Fruit fly (Drosophila melanogaster) whole organism, embryonic: ENCODE measurements around the gene erm.

Source experiments
- Bteb2 ChIP-seq: fragments of 200-800 bp; sonication (Bioruptor generic); optimal IDR thresholded peaks from 2 replicates; lab custom pipeline; 2016; ENCODE audit warnings: missing biosample characterization, missing genetic modification characterization
- CG10431 ChIP-seq: fragments of 200-800 bp; sonication (Bioruptor generic); optimal IDR thresholded peaks from 3 replicates; lab custom pipeline; 2018; ENCODE audit warnings: missing biosample characterization, mild to moderate bottlenecking, missing genetic modification characterization
- CG12104 ChIP-seq: fragments of 200-800 bp; sonication (Bioruptor generic); optimal IDR thresholded peaks from 3 replicates; lab custom pipeline; 2016; ENCODE audit warnings: missing biosample characterization, missing genetic modification characterization
- CG12769 ChIP-seq: fragments of 200-800 bp; sonication (Bioruptor generic); optimal IDR thresholded peaks from 2 replicates; lab custom pipeline; 2019; ENCODE audit warnings: missing biosample characterization, mild to moderate bottlenecking, missing genetic modification characterization, moderate library complexity
- CG14014 ChIP-seq: fragments of 200-800 bp; sonication (Bioruptor generic); IDR thresholded peaks from 2 replicates; pipeline ENCODE4 v1.3.6; 2022; ENCODE audit warnings: missing biosample characterization, missing genetic modification characterization
- CG1832 ChIP-seq: fragments of 200-800 bp; sonication (Bioruptor generic); optimal IDR thresholded peaks from 2 replicates; lab custom pipeline; 2017; ENCODE audit warnings: missing biosample characterization, mild to moderate bottlenecking, missing genetic modification characterization, inconsistent platforms
- CG2678 ChIP-seq: fragments of 200-800 bp; sonication (Bioruptor generic); optimal IDR thresholded peaks from 3 replicates; lab custom pipeline; 2019; ENCODE audit warnings: missing biosample characterization, mild to moderate bottlenecking, missing genetic modification characterization, moderate library complexity
- CG3065 ChIP-seq: fragments of 200-800 bp; sonication (Bioruptor generic); optimal IDR thresholded peaks from 2 replicates; lab custom pipeline; 2016; ENCODE audit warnings: missing biosample characterization, missing genetic modification characterization
- CG4707 ChIP-seq: fragments of 200-800 bp; sonication (Bioruptor generic); optimal IDR thresholded peaks from 2 replicates; lab custom pipeline; 2018; ENCODE audit warnings: missing biosample characterization, mild to moderate bottlenecking, missing genetic modification characterization, moderate library complexity
- CG6683 ChIP-seq: fragments of 200-800 bp; sonication (Bioruptor generic); optimal IDR thresholded peaks from 2 replicates; lab custom pipeline; 2017; ENCODE audit warnings: missing biosample characterization, mild to moderate bottlenecking, missing genetic modification characterization, missing genetic modification reagents
- CG7357 ChIP-seq: fragments of 200-800 bp; sonication (Bioruptor generic); IDR thresholded peaks from 3 replicates; pipeline ENCODE4 v1.3.6; 2022; ENCODE audit warnings: missing biosample characterization, missing genetic modification characterization
- CG7928 ChIP-seq: fragments of 200-800 bp; sonication (Bioruptor generic); optimal IDR thresholded peaks from 2 replicates; lab custom pipeline; 2017; ENCODE audit warnings: missing biosample characterization, mild to moderate bottlenecking, missing genetic modification characterization
- CG8089 ChIP-seq: fragments of 200-800 bp; sonication (Bioruptor generic); optimal IDR thresholded peaks from 3 replicates; lab custom pipeline; 2016; ENCODE audit warnings: missing biosample characterization, missing genetic modification characterization
- CG8478 ChIP-seq: fragments of >200 bp; optimal IDR thresholded peaks from 2 replicates; lab custom pipeline; 2018
- CG8765 ChIP-seq: fragments of 200-800 bp; sonication (Bioruptor generic); IDR thresholded peaks from 2 replicates; pipeline ENCODE4 v1.3.6; 2022; ENCODE audit warnings: missing biosample characterization, missing genetic modification characterization
- CG8944 ChIP-seq: fragments of 200-800 bp; sonication (Bioruptor generic); optimal IDR thresholded peaks from 3 replicates; lab custom pipeline; 2016; ENCODE audit warnings: missing biosample characterization, missing genetic modification characterization
- CG9797 ChIP-seq: fragments of 200-800 bp; sonication (Bioruptor generic); optimal IDR thresholded peaks from 3 replicates; lab custom pipeline; 2018; ENCODE audit warnings: missing biosample characterization, mild to moderate bottlenecking, missing genetic modification characterization
- CrebB ChIP-seq: fragments of 200-800 bp; sonication (Bioruptor generic); optimal IDR thresholded peaks from 3 replicates; lab custom pipeline; 2018; ENCODE audit warnings: missing biosample characterization, mild to moderate bottlenecking, missing genetic modification characterization
- Doc2 ChIP-seq: fragments of 200-800 bp; sonication (Bioruptor generic); IDR thresholded peaks from 2 replicates; pipeline ENCODE4 v1.3.6; 2022; ENCODE audit warnings: missing biosample characterization, missing genetic modification characterization
- Doc3 ChIP-seq: fragments of 200-800 bp; sonication (Bioruptor generic); IDR thresholded peaks from 3 replicates; pipeline ENCODE4 v1.3.6; 2022; ENCODE audit warnings: missing biosample characterization, missing genetic modification characterization; ENCODE audit not compliant: partially characterized antibody
- Dref ChIP-seq: fragments of 200-800 bp; sonication (Bioruptor generic); IDR thresholded peaks from 2 replicates; pipeline ENCODE4 v1.3.6; 2022; ENCODE audit warnings: missing biosample characterization, missing genetic modification characterization
- Fer2 ChIP-seq: fragments of 200-800 bp; sonication (Bioruptor generic); optimal IDR thresholded peaks from 2 replicates; lab custom pipeline; 2018; ENCODE audit warnings: missing biosample characterization, mild to moderate bottlenecking, missing genetic modification characterization, moderate library complexity
- HLH54F ChIP-seq: fragments of 200-800 bp; sonication (Bioruptor generic); optimal IDR thresholded peaks from 3 replicates; lab custom pipeline; 2016; ENCODE audit warnings: missing biosample characterization, missing genetic modification characterization
- Meics ChIP-seq: fragments of 200-800 bp; sonication (Bioruptor generic); optimal IDR thresholded peaks from 2 replicates; lab custom pipeline; 2017; ENCODE audit warnings: missing biosample characterization, mild to moderate bottlenecking, missing genetic modification characterization
- Scr ChIP-seq: fragments of 200-800 bp; sonication (Bioruptor generic); IDR thresholded peaks from 2 replicates; pipeline ENCODE4 v1.3.6; 2022; ENCODE audit warnings: missing biosample characterization, missing genetic modification characterization; ENCODE audit not compliant: partially characterized antibody
- Side ChIP-seq: fragments of 200-800 bp; sonication (Bioruptor generic); optimal IDR thresholded peaks from 2 replicates; lab custom pipeline; 2016; ENCODE audit warnings: missing biosample characterization, missing genetic modification characterization
- Sox102F ChIP-seq: fragments of 200-800 bp; sonication (Bioruptor generic); optimal IDR thresholded peaks from 2 replicates; lab custom pipeline; 2018; ENCODE audit warnings: missing biosample characterization, mild to moderate bottlenecking, missing genetic modification characterization, moderate library complexity
- amos ChIP-seq: fragments of 200-800 bp; sonication (Bioruptor generic); IDR thresholded peaks from 2 replicates; pipeline ENCODE4 v1.3.6; 2022; ENCODE audit warnings: missing biosample characterization, missing genetic modification characterization; ENCODE audit not compliant: partially characterized antibody
- aop ChIP-seq: fragments of 200-800 bp; sonication (Bioruptor generic); IDR thresholded peaks from 2 replicates; pipeline ENCODE4 v1.3.6; 2022; ENCODE audit warnings: missing biosample characterization, missing genetic modification characterization
- ase ChIP-seq: fragments of 200-800 bp; sonication (Bioruptor generic); IDR thresholded peaks from 3 replicates; pipeline ENCODE4 v1.3.6; 2022; ENCODE audit warnings: missing biosample characterization, missing genetic modification characterization
- corto ChIP-seq: fragments of 200-800 bp; sonication (Bioruptor generic); optimal IDR thresholded peaks from 2 replicates; lab custom pipeline; 2016; ENCODE audit warnings: missing biosample characterization, mild to moderate bottlenecking, missing genetic modification characterization, moderate library complexity
- crp ChIP-seq, 2 experiments: fragments of 200-800 bp; sonication (Bioruptor generic); optimal IDR thresholded peaks; 2 replicates in 1 of 2; 3 replicates in 1 of 2; lab custom pipeline; 2017; ENCODE audit warnings: missing biosample characterization in 2 of 2, missing genetic modification characterization in 2 of 2, mild to moderate bottlenecking in 1 of 2, moderate library complexity in 1 of 2
- dimm ChIP-seq: fragments of 200-800 bp; sonication (Bioruptor generic); IDR thresholded peaks from 2 replicates; pipeline ENCODE4 v1.3.6; 2022; ENCODE audit warnings: missing biosample characterization, missing genetic modification characterization
- dmrt11E ChIP-seq: fragments of 200-800 bp; sonication (Bioruptor generic); optimal IDR thresholded peaks from 3 replicates; lab custom pipeline; 2018; ENCODE audit warnings: missing biosample characterization, mild to moderate bottlenecking, missing genetic modification characterization, moderate library complexity
- ems ChIP-seq: fragments of 200-800 bp; sonication (Bioruptor generic); optimal IDR thresholded peaks from 3 replicates; lab custom pipeline; 2016; ENCODE audit warnings: missing biosample characterization, missing genetic modification characterization
- fd102C ChIP-seq: fragments of 200-800 bp; sonication (Bioruptor generic); optimal IDR thresholded peaks from 2 replicates; lab custom pipeline; 2018; ENCODE audit warnings: missing biosample characterization, mild to moderate bottlenecking, missing genetic modification characterization, moderate library complexity
- fd64A ChIP-seq: fragments of 200-800 bp; sonication (Bioruptor generic); optimal IDR thresholded peaks from 3 replicates; lab custom pipeline; 2018; ENCODE audit warnings: missing biosample characterization, mild to moderate bottlenecking, missing genetic modification characterization
- fd96Cb ChIP-seq: fragments of 200-800 bp; sonication (Bioruptor generic); optimal IDR thresholded peaks from 2 replicates; lab custom pipeline; 2018; ENCODE audit warnings: missing biosample characterization, mild to moderate bottlenecking, missing genetic modification characterization, moderate library complexity
- gt ChIP-seq: fragments of 200-800 bp; sonication (Bioruptor generic); IDR thresholded peaks from 2 replicates; pipeline ENCODE4 v1.3.6; 2022; ENCODE audit warnings: missing biosample characterization, missing genetic modification characterization
- her ChIP-seq: fragments of 200-800 bp; sonication (Bioruptor generic); optimal IDR thresholded peaks from 2 replicates; lab custom pipeline; 2016; ENCODE audit warnings: missing biosample characterization, missing genetic modification characterization
- jumu ChIP-seq: fragments of 200-800 bp; sonication (Bioruptor generic); optimal IDR thresholded peaks from 3 replicates; lab custom pipeline; 2016; ENCODE audit warnings: missing biosample characterization, missing genetic modification characterization
- lilli ChIP-seq: fragments of 200-800 bp; sonication (Bioruptor generic); optimal IDR thresholded peaks from 3 replicates; lab custom pipeline; 2016; ENCODE audit warnings: missing biosample characterization, missing genetic modification characterization
- lov ChIP-seq, 2 experiments: fragments of 200-800 bp in 1 of 2; fragments of >200 bp in 1 of 2; sonication (Bioruptor generic) in 1 of 2; IDR thresholded peaks in 1 of 2; optimal IDR thresholded peaks in 1 of 2; 2 replicates in 1 of 2; 3 replicates in 1 of 2; pipeline versions ENCODE4 v1.3.6 to Lab custom; 2017 to 2022; ENCODE audit warnings: missing biosample characterization in 1 of 2, missing genetic modification characterization in 1 of 2
- nom ChIP-seq: fragments of 200-800 bp; sonication (Bioruptor generic); optimal IDR thresholded peaks from 2 replicates; lab custom pipeline; 2017; ENCODE audit warnings: missing biosample characterization, missing genetic modification characterization, mild to moderate bottlenecking, moderate library complexity, missing genetic modification reagents
- p53 ChIP-seq: fragments of 200-800 bp; sonication (Bioruptor generic); optimal IDR thresholded peaks from 2 replicates; lab custom pipeline; 2016; ENCODE audit warnings: missing biosample characterization, missing genetic modification characterization
- sob ChIP-seq: fragments of 200-800 bp; sonication (Bioruptor generic); IDR thresholded peaks from 2 replicates; pipeline ENCODE4 v1.3.6; 2022; ENCODE audit warnings: missing biosample characterization, missing genetic modification characterization
- tap ChIP-seq: fragments of 200-800 bp; optimal IDR thresholded peaks from 3 replicates; lab custom pipeline; 2019; ENCODE audit warnings: missing biosample characterization, mild to moderate bottlenecking, missing genetic modification characterization, moderate library complexity
- wdn ChIP-seq: fragments of 200-800 bp; sonication (Bioruptor generic); IDR thresholded peaks from 2 replicates; pipeline ENCODE4 v1.3.6; 2022; ENCODE audit warnings: missing biosample characterization, missing genetic modification characterization

erm gene

dm6 chr2L:1986343-1987280 is 16.4 kb upstream of the erm start (continued):
- no peak for TF ChIP-seq crp (GFP tag; optimal IDR thresholded peaks at IDR 0.05; lab: Kevin White, UChicago)
- TF ChIP-seq Scr: no peak
- TF ChIP-seq CG7357 (GFP tag; lab: Robert Waterston, UW): no peak
- no peak for TF ChIP-seq Bteb2
- no peak for TF ChIP-seq fd64A
- peak; percentile 41 for TF ChIP-seq ems
- TF ChIP-seq p53 (GFP tag; lab: Kevin White, UChicago): no peak
- no peak for TF ChIP-seq CG8944 (GFP tag; lab: Kevin White, UChicago)
- no peak for TF ChIP-seq corto (GFP tag; lab: Kevin White, UChicago)
- no peak for TF ChIP-seq nom (GFP tag; lab: Kevin White, UChicago)
- no peak for TF ChIP-seq dimm (GFP tag; lab: Robert Waterston, UW)
- TF ChIP-seq tap (tag; lab: Kevin White, UChicago): no peak
- TF ChIP-seq CG12769 (tag; lab: Kevin White, UChicago): peak; percentile 47
- no peak for TF ChIP-seq lov (optimal IDR thresholded peaks at IDR 0.05; lab: Kevin White, UChicago)
- TF ChIP-seq lov (GFP tag; IDR thresholded peaks at IDR 0.05; lab: Robert Waterston, UW): no peak
- no peak for TF ChIP-seq dmrt11E
- peak; percentile 66 for TF ChIP-seq CG2678 (tag; lab: Kevin White, UChicago)
- TF ChIP-seq CG3065 (GFP tag; lab: Kevin White, UChicago): no peak
- no peak for TF ChIP-seq CrebB (tag; lab: Kevin White, UChicago)
- TF ChIP-seq CG12104 (GFP tag; lab: Kevin White, UChicago): no peak
- no peak for TF ChIP-seq amos
- TF ChIP-seq CG4707 (GFP tag; lab: Kevin White, UChicago): no peak
- no peak for TF ChIP-seq fd102C (GFP tag; lab: Kevin White, UChicago)
- TF ChIP-seq Doc2 (GFP tag; lab: Robert Waterston, UW): no peak
- TF ChIP-seq CG8765 (GFP tag; lab: Robert Waterston, UW): no peak
- TF ChIP-seq Sox102F (GFP tag; lab: Kevin White, UChicago): peak; percentile 55
- no peak for TF ChIP-seq ase
- TF ChIP-seq CG9797 (GFP tag; lab: Kevin White, UChicago): no peak
- no peak for TF ChIP-seq gt
- peak; percentile 44 for TF ChIP-seq Side (GFP tag; lab: Kevin White, UChicago)
- peak; percentile 72 for TF ChIP-seq lilli (GFP tag; lab: Kevin White, UChicago)
- no peak for TF ChIP-seq Dref
- TF ChIP-seq her: peak; percentile 58
- TF ChIP-seq aop (GFP tag; lab: Robert Waterston, UW): no peak
- TF ChIP-seq CG10431 (GFP tag; lab: Kevin White, UChicago): no peak
- TF ChIP-seq wdn (GFP tag; lab: Robert Waterston, UW): peak; percentile 28; the same call in 1 of the 2 replicates
- peak; percentile 25 for TF ChIP-seq jumu (GFP tag; lab: Kevin White, UChicago)
- peak; percentile 25 for TF ChIP-seq Fer2 (tag; lab: Kevin White, UChicago)
- no peak for TF ChIP-seq CG1832
- TF ChIP-seq fd96Cb (tag; lab: Kevin White, UChicago): peak; percentile 13
- no peak for TF ChIP-seq CG6683 (GFP tag; lab: Kevin White, UChicago)
- TF ChIP-seq CG8089 (GFP tag; lab: Kevin White, UChicago): no peak
- peak; percentile 80 for TF ChIP-seq Meics
- no peak for TF ChIP-seq CG8478 (lab: Kevin White, UChicago)
- TF ChIP-seq sob (GFP tag; lab: Robert Waterston, UW): peak; percentile 49
- peak; percentile 30 for TF ChIP-seq CG7928 (GFP tag; lab: Kevin White, UChicago)
- TF ChIP-seq CG14014: peak; percentile 61
- peak; percentile 37 for TF ChIP-seq HLH54F
- TF ChIP-seq Doc3 (GFP tag; lab: Robert Waterston, UW): no peak
